Worm (Caenorhabditis elegans) whole organism, L2 larva: ENCODE results near the gene C06E1.9.

Experiments used
- C34F6.9 ChIP-seq: fragments of 150-350 bp; optimal IDR thresholded peaks from 2 replicates; lab custom pipeline; 2014; ENCODE audit warnings: missing biosample characterization, missing genetic modification characterization
- blmp-1 ChIP-seq: sonication (generic microtip); optimal IDR thresholded peaks from 2 replicates; lab custom pipeline; 2017; ENCODE audit warnings: missing genetic modification characterization, mild to moderate bottlenecking, missing compliant biosample characterization, antibody characterized with exemption, moderate library complexity; ENCODE audit not compliant: insufficient read depth
- elt-3 ChIP-seq: sonication (generic microtip); optimal IDR thresholded peaks from 2 replicates; lab custom pipeline; 2017; ENCODE audit warnings: missing biosample characterization, missing genetic modification characterization
- mdl-1 ChIP-seq, 2 experiments: fragments of 150-350 bp in 1 of 2; sonication (generic microtip) in 1 of 2; optimal IDR thresholded peaks; 2 replicates each; lab custom pipeline; 2017; ENCODE audit warnings: missing biosample characterization in 2 of 2, missing genetic modification characterization in 2 of 2
- nhr-11 ChIP-seq: fragments of 150-350 bp; optimal IDR thresholded peaks from 2 replicates; lab custom pipeline; 2014; ENCODE audit warnings: missing biosample characterization, missing genetic modification characterization
- nhr-237 ChIP-seq: fragments of 150-350 bp; optimal IDR thresholded peaks from 2 replicates; lab custom pipeline; 2014; ENCODE audit warnings: missing biosample characterization, missing genetic modification characterization
- unc-62 ChIP-seq: fragments of 150-350 bp; optimal IDR thresholded peaks from 2 replicates; lab custom pipeline; 2014; ENCODE audit warnings: missing biosample characterization, missing genetic modification reagents, missing genetic modification characterization
- ztf-1 ChIP-seq: fragments of 200-800 bp; sonication (Bioruptor generic); conservative IDR thresholded peaks from 2 replicates; pipeline ENCODE4 v1.3.6; 2022; ENCODE audit warnings: missing genetic modification characterization, missing compliant biosample characterization

DNA sequence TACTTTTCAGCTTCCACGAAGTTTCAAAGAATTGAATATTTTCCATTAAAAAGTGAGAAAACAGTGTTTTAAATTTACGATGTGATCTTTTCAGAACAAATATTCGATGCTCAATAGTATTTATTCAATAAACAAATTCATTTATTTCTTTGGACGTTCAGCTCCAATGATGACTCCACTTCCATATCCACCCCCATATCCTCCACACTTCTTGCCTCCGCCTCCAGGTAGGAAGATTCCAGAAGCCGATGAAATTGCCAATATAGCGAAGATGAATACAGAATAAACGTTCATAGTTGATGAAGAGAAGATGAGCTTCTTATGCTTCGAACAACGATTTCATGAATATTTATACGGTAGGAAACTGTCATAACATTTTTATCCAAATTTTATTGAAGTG is 20.4 kb downstream of the C06E1.9 start, which contains the start of gene fip-3:
- TF ChIP-seq unc-62 (no peak), nhr-237 (tag; lab: Kevin White, UChicago) (no peak), nhr-11 (tag; lab: Kevin White, UChicago) (no peak), ztf-1 (no peak), elt-3 (tag; lab: Kevin White, UChicago) (no peak), blmp-1 (tag; lab: Kevin White, UChicago) (no peak), C34F6.9 (no peak), mdl-1 (tag; optimal IDR thresholded peaks at IDR 0.05; lab: Kevin White, UChicago) (no peak)
